Worm (Caenorhabditis elegans): ENCODE measurements around the gene C54F6.5.
"Not testable (repeated sequence)": the region's sequence is repeated elsewhere in the genome, so short reads cannot be mapped to it uniquely, and the experiment has no call there.

ce11 chrV:7511465-7511864, 17.5 kb upstream of the C54F6.5 start, which contains the start of gene nhr-171:
- not testable (repeated sequence) for TF ChIP-seq snpc-1.1 (tag; optimal IDR thresholded peaks at IDR 0.05; ENCODE audit: insufficient read depth); attf-6 (GFP tag; IDR thresholded peaks at IDR 0.05); hlh-26 (GFP tag; conservative IDR thresholded peaks at IDR 0.05); C17E4.6 (GFP tag; IDR thresholded peaks at IDR 0.05); somi-1 (GFP tag; optimal IDR thresholded peaks at IDR 0.05); B0019.2 (GFP tag; conservative IDR thresholded peaks at IDR 0.05); B0336.3 (GFP tag; IDR thresholded peaks at IDR 0.05); T07F8.4 (tag; optimal IDR thresholded peaks at IDR 0.05); cebp-2 (GFP tag; IDR thresholded peaks at IDR 0.05); dpl-1 (GFP tag; optimal IDR thresholded peaks at IDR 0.05); unc-62 (GFP tag; optimal IDR thresholded peaks at IDR 0.05); Y67H2A.10 (GFP tag; conservative IDR thresholded peaks at IDR 0.05); Y79H2A.3 (GFP tag; conservative IDR thresholded peaks at IDR 0.05)

Measured in whole organism, young adult.